Fruit fly (Drosophila melanogaster): ENCODE measurements around the gene CG4928.
A peak's percentile ranks its signal among the peaks of the same experiment; 100 is the strongest.

CG4928 gene

dm6 chrX:16968148-16968823, 55.3 kb downstream of the CG4928 start, which contains the start of gene Ubr1 (continued):
- TF ChIP-seq Dll (GFP tag; IDR thresholded peaks at IDR 0.05; ENCODE audit: partially characterized antibody) = peak; percentile 85
- peak; percentile 97 for TF ChIP-seq CG7963 (GFP tag; IDR thresholded peaks at IDR 0.05; ENCODE audit: partially characterized antibody)
- no peak for TF ChIP-seq ftz-f1 (GFP tag; optimal IDR thresholded peaks at IDR 0.05)
- TF ChIP-seq CG2199 (GFP tag; IDR thresholded peaks at IDR 0.05) = peak; percentile 48; the same call in 1 of the 3 replicates
- no peak for TF ChIP-seq pan (optimal IDR thresholded peaks at IDR 0.05)
- no peak for TF ChIP-seq pan (GFP tag; optimal IDR thresholded peaks at IDR 0.05 in 1 of 2, IDR thresholded peaks at IDR 0.05 in 1 of 2)
- TF ChIP-seq fd102C (GFP tag; optimal IDR thresholded peaks at IDR 0.05) = no peak
- TF ChIP-seq sim (GFP tag; IDR thresholded peaks at IDR 0.05) = no peak
- TF ChIP-seq H15 (GFP tag; IDR thresholded peaks at IDR 0.05) = no peak
- TF ChIP-seq Hr78 (GFP tag; optimal IDR thresholded peaks at IDR 0.05) = peak in 1 of 2 experiments; percentile 6
- peak; percentile 73 for TF ChIP-seq HmgZ (tag; optimal IDR thresholded peaks at IDR 0.05)
- peak; percentile 80 for TF ChIP-seq Blimp-1 (GFP tag; optimal IDR thresholded peaks at IDR 0.05)
- no peak for TF ChIP-seq Doc2 (GFP tag; IDR thresholded peaks at IDR 0.05)
- TF ChIP-seq z (GFP tag; IDR thresholded peaks at IDR 0.05) = no peak
- TF ChIP-seq Bgb (GFP tag; IDR thresholded peaks at IDR 0.05; ENCODE audit: partially characterized antibody) = peak; percentile 98
- peak; percentile 78 for TF ChIP-seq bigmax (GFP tag; optimal IDR thresholded peaks at IDR 0.05)
- peak; percentile 37 for TF ChIP-seq CG2120 (GFP tag; optimal IDR thresholded peaks at IDR 0.05)
- no peak for TF ChIP-seq lilli (GFP tag; optimal IDR thresholded peaks at IDR 0.05)
- TF ChIP-seq CG8924 (tag; optimal IDR thresholded peaks at IDR 0.05) = peak; percentile 31
- peak; percentile 21 for TF ChIP-seq Lhr (GFP tag; optimal IDR thresholded peaks at IDR 0.05)
- no peak for TF ChIP-seq kni (GFP tag; optimal IDR thresholded peaks at IDR 0.05)
- peak; percentile 94 for TF ChIP-seq CG30020 (tag; optimal IDR thresholded peaks at IDR 0.05)
- TF ChIP-seq gem (tag; optimal IDR thresholded peaks at IDR 0.05) = peak; percentile 20
- no peak for TF ChIP-seq CG8290 (GFP tag; optimal IDR thresholded peaks at IDR 0.05)
- peak in 1 of 2 experiments; percentile 74 for TF ChIP-seq CG8290 (tag; optimal IDR thresholded peaks at IDR 0.05)
- TF ChIP-seq schlank (tag; optimal IDR thresholded peaks at IDR 0.05) = no peak
- no peak for TF ChIP-seq Lpt (GFP tag; optimal IDR thresholded peaks at IDR 0.05)
- TF ChIP-seq sens-2 (GFP tag; IDR thresholded peaks at IDR 0.05) = no peak
- TF ChIP-seq Dp (GFP tag; optimal IDR thresholded peaks at IDR 0.05) = peak; percentile 74
- TF ChIP-seq trem (tag; optimal IDR thresholded peaks at IDR 0.05) = peak; percentile 72
- TF ChIP-seq pho (GFP tag; optimal IDR thresholded peaks at IDR 0.05) = peak; percentile 43
- peak; percentile 3 for TF ChIP-seq CG9727 (GFP tag; optimal IDR thresholded peaks at IDR 0.05)
- no peak for TF ChIP-seq CG8281 (tag; optimal IDR thresholded peaks at IDR 0.05)
- no peak for TF ChIP-seq CG17385 (GFP tag; optimal IDR thresholded peaks at IDR 0.05)
- TF ChIP-seq repo (GFP tag; optimal IDR thresholded peaks at IDR 0.05) = peak; percentile 8
- no peak for TF ChIP-seq Max (GFP tag; optimal IDR thresholded peaks at IDR 0.05)
- TF ChIP-seq CG10462 (GFP tag; optimal IDR thresholded peaks at IDR 0.05) = no peak
- no peak for TF ChIP-seq Dad (GFP tag; optimal IDR thresholded peaks at IDR 0.05)
- peak; percentile 99 for TF ChIP-seq Dref (GFP tag; IDR thresholded peaks at IDR 0.05)
- TF ChIP-seq CG34376 (GFP tag; optimal IDR thresholded peaks at IDR 0.05) = peak; percentile 27
- peak in 1 of 2 experiments; percentile 41 for TF ChIP-seq Eip74EF (GFP tag; optimal IDR thresholded peaks at IDR 0.05)
- TF ChIP-seq Ets97D (GFP tag; optimal IDR thresholded peaks at IDR 0.05) = peak; percentile 86
- peak; percentile 79 for TF ChIP-seq CG17802 (tag; optimal IDR thresholded peaks at IDR 0.05)
- TF ChIP-seq CG10267 (tag; optimal IDR thresholded peaks at IDR 0.05) = peak; percentile 51
- no peak for TF ChIP-seq CG13424 (tag; optimal IDR thresholded peaks at IDR 0.05)
- TF ChIP-seq CG1024 (GFP tag; IDR thresholded peaks at IDR 0.05) = peak; percentile 89
- no peak for TF ChIP-seq bab2 (GFP tag; optimal IDR thresholded peaks at IDR 0.05)
- no peak for TF ChIP-seq CG14441 (GFP tag; IDR thresholded peaks at IDR 0.05)
- TF ChIP-seq gro (GFP tag; optimal IDR thresholded peaks at IDR 0.05) = peak; percentile 39
- TF ChIP-seq HLH4C (GFP tag; IDR thresholded peaks at IDR 0.05; ENCODE audit: partially characterized antibody) = peak; percentile 97
